Worm (Caenorhabditis elegans): ENCODE results near the gene C14B1.3.

C14B1.3 gene

DNA sequence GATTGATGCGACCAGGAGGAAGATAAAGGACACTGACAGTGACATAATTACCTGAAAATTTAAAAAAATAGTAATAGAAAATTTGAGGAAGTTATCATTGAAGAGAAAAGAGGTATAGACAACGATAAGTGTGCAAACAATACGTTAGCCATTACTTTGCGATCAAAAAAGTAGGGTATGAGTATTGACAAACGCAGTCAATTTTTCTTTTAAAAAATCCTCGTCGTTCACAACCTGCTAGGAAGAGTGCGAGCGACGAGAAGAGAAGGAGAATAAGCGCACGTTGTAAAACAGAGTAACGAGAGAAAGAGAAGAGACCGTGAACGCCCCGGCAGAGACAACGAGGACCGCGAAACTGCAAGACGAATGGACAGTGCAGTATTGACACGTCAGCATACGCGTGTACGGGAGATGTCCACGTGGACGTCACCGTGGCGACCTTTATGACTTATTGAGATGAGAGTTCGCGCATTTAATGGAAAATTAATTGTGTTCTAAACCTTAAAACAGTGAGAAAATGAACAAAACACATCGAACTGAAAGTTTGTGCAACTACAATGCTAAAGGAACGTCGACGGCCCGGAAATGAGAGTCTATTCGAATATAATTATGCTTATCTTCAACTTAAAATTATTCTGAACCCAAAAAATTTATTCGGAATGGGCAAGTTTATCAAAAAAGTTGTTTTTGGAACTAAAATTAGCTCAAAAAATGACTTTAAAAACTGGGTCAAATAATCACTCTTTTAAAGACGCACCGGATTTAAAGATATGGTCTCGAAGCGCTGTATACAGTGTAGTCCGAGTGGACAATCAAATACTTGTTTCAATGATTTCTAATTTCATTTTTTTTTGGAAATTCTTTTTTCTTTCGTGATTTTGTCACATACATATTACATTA, 1.7 kb upstream of the C14B1.3 start, which contains the start of the genes pdi-1 and C14B1.2:
TSS of gene pdi-1 (minus strand) at position 51 of the 900 bp plus-strand sequence.
TSS of gene C14B1.2 (plus strand) at position 850 of the 900 bp plus-strand sequence.
- TF ChIP-seq ama-1 (optimal IDR thresholded peaks at IDR 0.05): no peak
- no peak for TF ChIP-seq egl-5 (tag; optimal IDR thresholded peaks at IDR 0.05)
- TF ChIP-seq pqm-1 (tag; optimal IDR thresholded peaks at IDR 0.05): peak; percentile 29
- peak; percentile 5 for TF ChIP-seq mdl-1 (tag; optimal IDR thresholded peaks at IDR 0.05)
- no peak for TF ChIP-seq tbx-2 (tag; optimal IDR thresholded peaks at IDR 0.05)
- no peak for TF ChIP-seq unc-39 (tag; optimal IDR thresholded peaks at IDR 0.05)
- no peak for TF ChIP-seq fkh-2 (tag; optimal IDR thresholded peaks at IDR 0.05)
- TF ChIP-seq pha-4 (tag; optimal IDR thresholded peaks at IDR 0.05): peak; percentile 83
- no peak for TF ChIP-seq nhr-77 (tag; optimal IDR thresholded peaks at IDR 0.05)
- TF ChIP-seq unc-62 (GFP tag; optimal IDR thresholded peaks at IDR 0.05): no peak
- no peak for TF ChIP-seq skn-1 (tag; optimal IDR thresholded peaks at IDR 0.05)
- TF ChIP-seq nhr-43 (tag; optimal IDR thresholded peaks at IDR 0.05; ENCODE audit: poor library complexity, severe bottlenecking): peak; percentile 67
- peak; percentile 28 for TF ChIP-seq fos-1 (tag; optimal IDR thresholded peaks at IDR 0.05)
- peak; percentile 65 for TF ChIP-seq lin-15B (tag; optimal IDR thresholded peaks at IDR 0.05)
- no peak for TF ChIP-seq nhr-28 (tag; optimal IDR thresholded peaks at IDR 0.05)
- TF ChIP-seq nhr-12 (tag; optimal IDR thresholded peaks at IDR 0.05): no peak
- no peak for TF ChIP-seq ztf-4 (tag; optimal IDR thresholded peaks at IDR 0.05)
- peak; percentile 33 for TF ChIP-seq snpc-4 (tag; optimal IDR thresholded peaks at IDR 0.05)
- peak; percentile 16 for TF ChIP-seq jun-1 (tag; optimal IDR thresholded peaks at IDR 0.05)
- TF ChIP-seq nhr-11 (tag; optimal IDR thresholded peaks at IDR 0.05): no peak
- no peak for TF ChIP-seq nhr-76 (tag; optimal IDR thresholded peaks at IDR 0.05)
- no peak for TF ChIP-seq elt-3 (tag; optimal IDR thresholded peaks at IDR 0.05)
- no peak for TF ChIP-seq egl-27 (tag; optimal IDR thresholded peaks at IDR 0.05)
- no peak for TF ChIP-seq fkh-10 (GFP tag; optimal IDR thresholded peaks at IDR 0.05)
- TF ChIP-seq mml-1 (tag; optimal IDR thresholded peaks at IDR 0.05): no peak
- TF ChIP-seq nhr-23 (tag; optimal IDR thresholded peaks at IDR 0.05): peak; percentile 21
- no peak for TF ChIP-seq daf-12 (tag; optimal IDR thresholded peaks at IDR 0.05)
- no peak for TF ChIP-seq sea-2 (GFP tag; optimal IDR thresholded peaks at IDR 0.05)
- peak; percentile 0 for TF ChIP-seq lin-39 (tag; optimal IDR thresholded peaks at IDR 0.05)
- TF ChIP-seq ceh-16 (tag; optimal IDR thresholded peaks at IDR 0.05): no peak
- TF ChIP-seq elt-1 (tag; optimal IDR thresholded peaks at IDR 0.05): no peak
- no peak for TF ChIP-seq ceh-9 (tag; optimal IDR thresholded peaks at IDR 0.05)
- no peak for TF ChIP-seq R02D3.7 (tag; optimal IDR thresholded peaks at IDR 0.05)
- TF ChIP-seq ceh-82 (tag; optimal IDR thresholded peaks at IDR 0.05): no peak
- TF ChIP-seq nfya-1 (tag; optimal IDR thresholded peaks at IDR 0.05; ENCODE audit: insufficient read depth): peak; percentile 92
- TF ChIP-seq zag-1 (tag; optimal IDR thresholded peaks at IDR 0.05): no peak
- no peak for TF ChIP-seq ZK546.5 (tag; optimal IDR thresholded peaks at IDR 0.05)
- TF ChIP-seq lsy-12 (tag; optimal IDR thresholded peaks at IDR 0.05): peak; percentile 29
- peak; percentile 79 for TF ChIP-seq nhr-25 (tag; optimal IDR thresholded peaks at IDR 0.05)
- TF ChIP-seq nhr-67 (tag; optimal IDR thresholded peaks at IDR 0.05): no peak
- TF ChIP-seq eor-1 (tag; optimal IDR thresholded peaks at IDR 0.05): no peak
- TF ChIP-seq aly-2 (tag; optimal IDR thresholded peaks at IDR 0.05): no peak
- peak; percentile 44 for TF ChIP-seq elt-2 (tag; optimal IDR thresholded peaks at IDR 0.05)
- TF ChIP-seq nhr-237 (tag; optimal IDR thresholded peaks at IDR 0.05): no peak
- TF ChIP-seq ztf-11 (tag; optimal IDR thresholded peaks at IDR 0.05): no peak
- peak; percentile 20 for TF ChIP-seq ceh-28 (tag; optimal IDR thresholded peaks at IDR 0.05)
- no peak for TF ChIP-seq hmg-11 (tag; optimal IDR thresholded peaks at IDR 0.05)

All from whole organism, L3 larva.